Worm (Caenorhabditis elegans) whole organism, L3 larva: ENCODE measurements around the gene VM106R.1.

Experiments used
- R02D3.7 ChIP-seq: fragments of 150-350 bp; optimal IDR thresholded peaks from 2 replicates; lab custom pipeline; 2014; ENCODE audit warnings: missing biosample characterization, missing genetic modification characterization
- ZK546.5 ChIP-seq: sonication (generic microtip); optimal IDR thresholded peaks from 2 replicates; lab custom pipeline; 2017; ENCODE audit warnings: missing biosample characterization, missing genetic modification characterization
- aly-2 ChIP-seq: fragments of 150-350 bp; optimal IDR thresholded peaks from 2 replicates; lab custom pipeline; 2014; ENCODE audit warnings: missing biosample characterization, missing genetic modification characterization
- ama-1 ChIP-seq: fragments of 150-350 bp; optimal IDR thresholded peaks from 2 replicates; lab custom pipeline; 2018
- ceh-16 ChIP-seq: sonication (generic microtip); optimal IDR thresholded peaks from 2 replicates; lab custom pipeline; 2017; ENCODE audit warnings: missing biosample characterization, missing genetic modification characterization
- ceh-28 ChIP-seq: fragments of 150-350 bp; optimal IDR thresholded peaks from 2 replicates; lab custom pipeline; 2014; ENCODE audit warnings: missing biosample characterization, missing genetic modification reagents, missing genetic modification characterization
- ceh-82 ChIP-seq: fragments of 150-350 bp; optimal IDR thresholded peaks from 2 replicates; lab custom pipeline; 2014; ENCODE audit warnings: missing biosample characterization, missing genetic modification characterization
- daf-12 ChIP-seq: fragments of 150-350 bp; optimal IDR thresholded peaks from 2 replicates; lab custom pipeline; 2014; ENCODE audit warnings: missing biosample characterization, missing genetic modification reagents, missing genetic modification characterization
- egl-27 ChIP-seq: sonication (generic microtip); optimal IDR thresholded peaks from 4 replicates; lab custom pipeline; 2017; ENCODE audit warnings: missing biosample characterization, missing genetic modification reagents, missing genetic modification characterization
- egl-5 ChIP-seq: fragments of 150-350 bp; optimal IDR thresholded peaks from 2 replicates; lab custom pipeline; 2017; ENCODE audit warnings: missing biosample characterization, missing genetic modification reagents, missing genetic modification characterization, inconsistent platforms
- elt-1 ChIP-seq: fragments of 150-350 bp; optimal IDR thresholded peaks from 2 replicates; lab custom pipeline; 2014; ENCODE audit warnings: missing biosample characterization, missing genetic modification characterization
- elt-2 ChIP-seq: sonication (generic microtip); optimal IDR thresholded peaks from 2 replicates; lab custom pipeline; 2016; ENCODE audit warnings: missing genetic modification reagents, mild to moderate bottlenecking, missing genetic modification characterization, missing compliant biosample characterization
- elt-3 ChIP-seq, 3 experiments: fragments of 150-350 bp in 1 of 3; sonication (generic microtip) in 2 of 3; optimal IDR thresholded peaks; 2 replicates in 2 of 3; 4 replicates in 1 of 3; lab custom pipeline; 2014 to 2017; ENCODE audit warnings: missing biosample characterization in 3 of 3, missing genetic modification characterization in 3 of 3
- eor-1 ChIP-seq, 2 experiments: fragments of 150-350 bp; optimal IDR thresholded peaks; 2 replicates each; lab custom pipeline; 2014 to 2018; ENCODE audit warnings: missing biosample characterization in 2 of 2, missing genetic modification characterization in 2 of 2
- fkh-10 ChIP-seq: sonication (generic microtip); optimal IDR thresholded peaks from 2 replicates; lab custom pipeline; 2017; ENCODE audit warnings: missing biosample characterization, missing genetic modification reagents, missing genetic modification characterization
- fkh-2 ChIP-seq: fragments of 150-350 bp; optimal IDR thresholded peaks from 2 replicates; lab custom pipeline; 2014; ENCODE audit warnings: missing biosample characterization, missing genetic modification reagents, missing genetic modification characterization
- fos-1 ChIP-seq: fragments of 150-350 bp; optimal IDR thresholded peaks from 2 replicates; lab custom pipeline; 2014; ENCODE audit warnings: missing biosample characterization, missing genetic modification characterization
- hmg-11 ChIP-seq: sonication (generic microtip); optimal IDR thresholded peaks from 2 replicates; lab custom pipeline; 2016; ENCODE audit warnings: missing genetic modification characterization, missing compliant biosample characterization
- jun-1 ChIP-seq: fragments of 150-350 bp; optimal IDR thresholded peaks from 2 replicates; lab custom pipeline; 2014; ENCODE audit warnings: missing biosample characterization, missing genetic modification reagents, missing genetic modification characterization
- lin-15B ChIP-seq: fragments of 150-350 bp; optimal IDR thresholded peaks from 2 replicates; lab custom pipeline; 2014; ENCODE audit warnings: missing biosample characterization, missing genetic modification characterization
- lin-39 ChIP-seq: fragments of 150-350 bp; optimal IDR thresholded peaks from 2 replicates; lab custom pipeline; 2018; ENCODE audit warnings: missing biosample characterization, missing genetic modification reagents, missing genetic modification characterization
- lsy-12 ChIP-seq: sonication (generic microtip); optimal IDR thresholded peaks from 2 replicates; lab custom pipeline; 2016; ENCODE audit warnings: mild to moderate bottlenecking, missing genetic modification characterization, missing compliant biosample characterization
- mdl-1 ChIP-seq: fragments of 150-350 bp; optimal IDR thresholded peaks from 2 replicates; lab custom pipeline; 2014; ENCODE audit warnings: missing biosample characterization, missing genetic modification characterization
- mml-1 ChIP-seq: fragments of 150-350 bp; sonication (generic microtip); optimal IDR thresholded peaks from 3 replicates; lab custom pipeline; 2014; ENCODE audit warnings: missing biosample characterization, missing genetic modification characterization
- nfya-1 ChIP-seq: sonication (generic microtip); optimal IDR thresholded peaks from 2 replicates; lab custom pipeline; 2017; ENCODE audit warnings: missing genetic modification characterization, mild to moderate bottlenecking, missing compliant biosample characterization, antibody characterized with exemption, moderate library complexity; ENCODE audit not compliant: insufficient read depth
- nhr-11 ChIP-seq: fragments of 150-350 bp; optimal IDR thresholded peaks from 2 replicates; lab custom pipeline; 2014; ENCODE audit warnings: missing biosample characterization, missing genetic modification characterization
- nhr-12 ChIP-seq: fragments of 150-350 bp; optimal IDR thresholded peaks from 2 replicates; lab custom pipeline; 2014; ENCODE audit warnings: missing biosample characterization, missing genetic modification characterization
- nhr-23 ChIP-seq: fragments of 150-350 bp; optimal IDR thresholded peaks from 2 replicates; lab custom pipeline; 2014; ENCODE audit warnings: missing biosample characterization, missing genetic modification reagents, missing genetic modification characterization
- nhr-237 ChIP-seq: fragments of 150-350 bp; optimal IDR thresholded peaks from 2 replicates; lab custom pipeline; 2014; ENCODE audit warnings: missing biosample characterization, missing genetic modification characterization
- nhr-25 ChIP-seq: sonication (generic microtip); optimal IDR thresholded peaks from 2 replicates; lab custom pipeline; 2017; ENCODE audit warnings: missing biosample characterization, missing genetic modification characterization
- nhr-28 ChIP-seq: fragments of 150-350 bp; optimal IDR thresholded peaks from 2 replicates; lab custom pipeline; 2014; ENCODE audit warnings: missing biosample characterization, missing genetic modification characterization
- nhr-43 ChIP-seq: sonication (generic microtip); optimal IDR thresholded peaks from 2 replicates; lab custom pipeline; 2016; ENCODE audit warnings: mild to moderate bottlenecking, missing genetic modification characterization, missing compliant biosample characterization; ENCODE audit not compliant: poor library complexity, severe bottlenecking
- nhr-67 ChIP-seq: fragments of 150-350 bp; optimal IDR thresholded peaks from 2 replicates; lab custom pipeline; 2014; ENCODE audit warnings: missing biosample characterization, missing genetic modification characterization
- pha-4 ChIP-seq: fragments of 150-350 bp; optimal IDR thresholded peaks from 2 replicates; lab custom pipeline; 2014; ENCODE audit warnings: missing biosample characterization, missing genetic modification reagents, missing genetic modification characterization
- pqm-1 ChIP-seq: fragments of 150-350 bp; optimal IDR thresholded peaks from 2 replicates; lab custom pipeline; 2017; ENCODE audit warnings: missing biosample characterization, missing genetic modification characterization, inconsistent platforms
- sea-2 ChIP-seq: fragments of 150-350 bp; sonication (generic microtip); optimal IDR thresholded peaks from 4 replicates; lab custom pipeline; 2014; ENCODE audit warnings: missing biosample characterization, missing genetic modification reagents, missing genetic modification characterization
- skn-1 ChIP-seq: fragments of 150-350 bp; optimal IDR thresholded peaks from 2 replicates; lab custom pipeline; 2014; ENCODE audit warnings: missing biosample characterization, missing genetic modification characterization
- snpc-4 ChIP-seq: fragments of 150-350 bp; optimal IDR thresholded peaks from 2 replicates; lab custom pipeline; 2014; ENCODE audit warnings: missing biosample characterization, missing genetic modification characterization
- tbx-2 ChIP-seq: sonication (generic microtip); optimal IDR thresholded peaks from 2 replicates; lab custom pipeline; 2016; ENCODE audit warnings: mild to moderate bottlenecking, missing genetic modification characterization, missing compliant biosample characterization
- unc-39 ChIP-seq: sonication (generic microtip); optimal IDR thresholded peaks from 4 replicates; lab custom pipeline; 2017; ENCODE audit warnings: missing biosample characterization, missing genetic modification characterization
- unc-62 ChIP-seq: fragments of 150-350 bp; sonication (generic microtip); optimal IDR thresholded peaks from 4 replicates; lab custom pipeline; 2014; ENCODE audit warnings: missing biosample characterization, missing genetic modification reagents, missing genetic modification characterization
- zag-1 ChIP-seq: fragments of 150-350 bp; optimal IDR thresholded peaks from 2 replicates; lab custom pipeline; 2014; ENCODE audit warnings: missing biosample characterization, missing genetic modification characterization
- ztf-11 ChIP-seq: fragments of 150-350 bp; optimal IDR thresholded peaks from 2 replicates; lab custom pipeline; 2014; ENCODE audit warnings: missing biosample characterization, missing genetic modification characterization
- ztf-4 ChIP-seq: fragments of 150-350 bp; optimal IDR thresholded peaks from 2 replicates; lab custom pipeline; 2014; ENCODE audit warnings: missing biosample characterization, missing genetic modification characterization

Gene VM106R.1

ce11 chrII:10829081-10829480 is at the start of gene VM106R.1:
Gene VM106R.1 (minus strand): TSS chrII:10829181.
- TF ChIP-seq snpc-4 (tag; lab: Kevin White, UChicago) = no peak
- TF ChIP-seq daf-12 = no peak
- no peak for TF ChIP-seq nhr-12 (tag; lab: Kevin White, UChicago)
- no peak for TF ChIP-seq ceh-82 (tag; lab: Kevin White, UChicago)
- TF ChIP-seq ZK546.5 (tag; lab: Kevin White, UChicago) = no peak
- TF ChIP-seq ceh-28 (tag; lab: Kevin White, UChicago) = no peak
- TF ChIP-seq egl-5 (tag; lab: Kevin White, UChicago) = no peak
- no peak for TF ChIP-seq nhr-25 (tag; lab: Kevin White, UChicago)
- no peak for TF ChIP-seq pqm-1
- TF ChIP-seq ztf-11 = no peak
- TF ChIP-seq, all 47 proteins: peak for 0

DNA sequence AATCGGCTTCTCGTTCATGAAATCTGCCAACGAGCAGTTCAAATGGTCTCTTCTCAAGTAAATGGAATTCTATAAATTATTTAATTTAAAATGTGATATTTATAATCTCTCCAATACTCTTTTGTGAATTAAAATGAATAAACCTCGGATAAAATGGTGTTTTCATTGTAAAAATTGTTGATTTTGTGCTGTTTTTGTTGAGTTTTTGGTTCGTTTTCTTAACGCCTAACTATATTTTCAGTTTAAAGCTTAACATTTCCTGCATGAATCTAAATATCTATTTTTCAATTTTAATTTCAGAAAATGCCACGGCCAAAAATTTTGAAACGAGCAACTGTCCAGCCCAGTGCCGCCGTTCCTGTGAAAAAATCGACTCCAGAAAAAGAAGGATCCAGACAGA is 44.6 kb upstream of the VM106R.1 start, which contains the start of gene orc-2:
orc-2 (plus strand) TSS at position 301 of the 400 bp plus-strand sequence.
- TF ChIP-seq nhr-11 (tag; lab: Kevin White, UChicago) = no peak
- no peak for TF ChIP-seq pqm-1
- no peak for TF ChIP-seq ceh-82 (tag; lab: Kevin White, UChicago)
- no peak for TF ChIP-seq unc-39 (tag; lab: Kevin White, UChicago)
- TF ChIP-seq nhr-67 (tag; lab: Kevin White, UChicago) = no peak
- no peak for TF ChIP-seq daf-12
- no peak for TF ChIP-seq skn-1 (tag; lab: Kevin White, UChicago)
- no peak for TF ChIP-seq lin-39
- TF ChIP-seq ceh-16 (tag; lab: Kevin White, UChicago) = no peak
- no peak for TF ChIP-seq tbx-2 (tag; lab: Kevin White, UChicago)
- TF ChIP-seq ztf-11 = no peak
- no peak for TF ChIP-seq elt-2 (tag; lab: Kevin White, UChicago)
- TF ChIP-seq eor-1 (tag; optimal IDR thresholded peaks at IDR 0.05; lab: Kevin White, UChicago) = no peak
- no peak for TF ChIP-seq snpc-4 (tag; lab: Kevin White, UChicago)
- TF ChIP-seq fos-1 = no peak
- TF ChIP-seq jun-1 (tag; lab: Kevin White, UChicago) = no peak

DNA sequence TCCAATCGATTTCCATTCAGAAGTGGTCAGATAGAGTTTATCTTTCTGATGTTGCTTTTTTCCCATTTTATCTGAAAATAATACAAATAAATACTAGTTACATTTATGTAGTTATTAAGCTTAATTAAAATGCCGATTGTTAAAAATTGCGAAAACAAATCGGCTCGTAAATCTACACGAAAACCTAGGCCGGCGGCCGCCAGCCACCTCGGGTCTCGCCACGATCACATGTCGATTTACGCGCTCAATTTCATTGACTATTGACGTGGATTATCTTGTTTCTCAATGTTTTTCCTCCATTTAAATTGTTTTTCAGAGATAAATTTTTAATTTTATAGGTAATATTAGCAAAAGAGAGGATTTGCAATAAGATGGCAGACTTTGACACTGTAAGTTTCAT is 43.6 kb upstream of the VM106R.1 start, which contains the start of the genes cyn-4 and copz-1:
cyn-4 (minus strand) TSS at position 71 of the 400 bp plus-strand sequence.
copz-1 (plus strand) TSS at position 339 of the 400 bp plus-strand sequence.
- TF ChIP-seq ceh-82 (tag; lab: Kevin White, UChicago) = peak; percentile 63
- TF ChIP-seq egl-27 (tag; lab: Kevin White, UChicago) = no peak
- no peak for TF ChIP-seq nhr-11 (tag; lab: Kevin White, UChicago)
- peak; percentile 83 for TF ChIP-seq nhr-23 (tag; lab: Kevin White, UChicago)
- peak; percentile 30 for TF ChIP-seq elt-1 (tag; lab: Kevin White, UChicago)
- no peak for TF ChIP-seq jun-1 (tag; lab: Kevin White, UChicago)
- TF ChIP-seq daf-12 = no peak
- no peak for TF ChIP-seq tbx-2 (tag; lab: Kevin White, UChicago)
- TF ChIP-seq lin-39 = peak; percentile 80
- peak; percentile 93 for TF ChIP-seq lin-15B (tag; lab: Kevin White, UChicago)
- no peak for TF ChIP-seq nhr-237 (tag; lab: Kevin White, UChicago)
- peak; percentile 75 for TF ChIP-seq nhr-43 (tag; lab: Kevin White, UChicago)
- no peak for TF ChIP-seq elt-3 (tag; optimal IDR thresholded peaks at IDR 0.05; lab: Kevin White, UChicago)
- TF ChIP-seq ztf-4 = no peak
- peak; percentile 98 for TF ChIP-seq R02D3.7
- peak; percentile 16 for TF ChIP-seq lsy-12 (tag; lab: Kevin White, UChicago)
- no peak for TF ChIP-seq ama-1 (lab: Kevin White, UChicago)
- TF ChIP-seq snpc-4 (tag; lab: Kevin White, UChicago) = peak; percentile 87
- TF ChIP-seq aly-2 (tag; lab: Kevin White, UChicago) = no peak
- TF ChIP-seq fkh-10 (GFP tag; lab: Kevin White, UChicago) = peak; percentile 31
- peak; percentile 62 for TF ChIP-seq egl-5 (tag; lab: Kevin White, UChicago)
- TF ChIP-seq unc-62 (GFP tag; lab: Kevin White, UChicago) = no peak
- TF ChIP-seq nhr-12 (tag; lab: Kevin White, UChicago) = no peak
- TF ChIP-seq mdl-1 = no peak
- TF ChIP-seq sea-2 = no peak
- TF ChIP-seq unc-39 (tag; lab: Kevin White, UChicago) = no peak
- TF ChIP-seq nhr-25 (tag; lab: Kevin White, UChicago) = peak; percentile 82
- TF ChIP-seq pqm-1 = no peak
- no peak for TF ChIP-seq mml-1 (tag; lab: Kevin White, UChicago)
- no peak for TF ChIP-seq nhr-28 (tag; lab: Kevin White, UChicago)
- no peak for TF ChIP-seq skn-1 (tag; lab: Kevin White, UChicago)
- TF ChIP-seq nhr-67 (tag; lab: Kevin White, UChicago) = no peak
- peak; percentile 39 for TF ChIP-seq ceh-28 (tag; lab: Kevin White, UChicago)
- TF ChIP-seq fkh-2 (tag; lab: Kevin White, UChicago) = no peak
- TF ChIP-seq zag-1 (tag; lab: Kevin White, UChicago) = no peak
- TF ChIP-seq nfya-1 (tag; lab: Kevin White, UChicago) = peak; percentile 90
- TF ChIP-seq elt-2 (tag; lab: Kevin White, UChicago) = peak; percentile 29
- peak; percentile 60 for TF ChIP-seq hmg-11 (tag; lab: Kevin White, UChicago)
- TF ChIP-seq ceh-16 (tag; lab: Kevin White, UChicago) = no peak
- no peak for TF ChIP-seq fos-1
- TF ChIP-seq ZK546.5 (tag; lab: Kevin White, UChicago) = no peak
- TF ChIP-seq pha-4 (tag; lab: Kevin White, UChicago) = peak; percentile 89
